Fruit fly (Drosophila melanogaster) whole organism, pupa: ENCODE measurements around the gene Idh.

ENCODE experiments used
- CG13204 ChIP-seq: fragments of 200-800 bp; sonication (Bioruptor generic); optimal IDR thresholded peaks from 2 replicates; lab custom pipeline; 2018; ENCODE audit warnings: missing biosample characterization, mild to moderate bottlenecking, missing genetic modification characterization, moderate library complexity
- CG14655 ChIP-seq: fragments of 200-800 bp; sonication (Bioruptor generic); optimal IDR thresholded peaks from 3 replicates; lab custom pipeline; 2017; ENCODE audit warnings: mild to moderate bottlenecking, missing biosample characterization, missing genetic modification reagents, missing genetic modification characterization
- CG4496 ChIP-seq: fragments of 200-800 bp; sonication (Bioruptor generic); IDR thresholded peaks from 3 replicates; pipeline ENCODE4 v1.3.6; 2022; ENCODE audit warnings: missing biosample characterization, missing genetic modification characterization
- D1 ChIP-seq: fragments of 200-800 bp; sonication (Bioruptor generic); optimal IDR thresholded peaks from 2 replicates; lab custom pipeline; 2018; ENCODE audit warnings: missing biosample characterization, mild to moderate bottlenecking, missing genetic modification characterization, moderate library complexity
- EcR ChIP-seq: fragments of 200-800 bp; sonication (Bioruptor generic); optimal IDR thresholded peaks from 3 replicates; lab custom pipeline; 2019; ENCODE audit warnings: missing biosample characterization, missing genetic modification characterization, mild to moderate bottlenecking, moderate library complexity, missing genetic modification reagents
- Pif1A ChIP-seq: fragments of 200-800 bp; sonication (Bioruptor generic); optimal IDR thresholded peaks from 3 replicates; lab custom pipeline; 2016; ENCODE audit warnings: missing biosample characterization, missing genetic modification characterization
- Snoo ChIP-seq: fragments of 200-800 bp; sonication (Bioruptor generic); optimal IDR thresholded peaks from 3 replicates; lab custom pipeline; 2017; ENCODE audit warnings: missing biosample characterization, mild to moderate bottlenecking, missing genetic modification characterization, inconsistent platforms
- rn ChIP-seq: fragments of 200-800 bp; sonication (Bioruptor generic); IDR thresholded peaks from 2 replicates; pipeline ENCODE4 v1.3.6; 2022; ENCODE audit warnings: missing biosample characterization, missing genetic modification characterization

Gene Idh

DNA sequence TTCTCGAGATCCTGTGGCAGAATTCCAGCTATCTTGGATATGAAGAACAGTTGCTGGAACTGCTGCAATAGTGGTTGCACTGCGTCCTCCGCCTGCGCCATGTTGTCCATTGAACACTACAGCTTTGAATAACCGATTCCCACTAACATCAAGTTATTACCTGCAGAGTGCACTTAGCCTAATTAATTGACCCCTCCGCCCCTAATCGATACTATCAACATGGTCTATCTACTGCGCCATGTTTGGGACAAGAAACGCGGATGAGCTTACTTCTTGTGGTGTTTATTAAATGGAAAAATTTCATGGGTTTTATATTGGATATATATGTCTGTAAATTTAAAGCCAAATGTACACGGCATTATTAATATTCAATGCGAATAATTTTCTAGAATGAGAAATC, 53.8 kb downstream of the Idh start, which contains the start of gene Gr66a:
Gene Gr66a (minus strand): TSS at position 101 of the 400 bp plus-strand sequence.
- TF ChIP-seq EcR (GFP tag; lab: Kevin White, UChicago) (no peak), Snoo (tag; lab: Kevin White, UChicago) (no peak), CG4496 (GFP tag; lab: Robert Waterston, UW) (no peak), CG14655 (GFP tag; lab: Kevin White, UChicago) (no peak), CG13204 (GFP tag; lab: Kevin White, UChicago) (no peak), D1 (no peak), Pif1A (GFP tag; lab: Kevin White, UChicago) (no peak), rn (no peak)
